Worm (Caenorhabditis elegans) whole organism, L4 larva: ENCODE measurements around the gene C05E4.7.
A peak's percentile ranks its signal among the peaks of the same experiment; 100 is the strongest.

ENCODE experiments used
- F37D6.2 ChIP-seq: sonication (generic microtip); optimal IDR thresholded peaks from 2 replicates; lab custom pipeline; 2016; ENCODE audit warnings: mild to moderate bottlenecking, missing genetic modification characterization, missing compliant biosample characterization
- F49E8.2 ChIP-seq: sonication (generic microtip); optimal IDR thresholded peaks from 2 replicates; lab custom pipeline; 2016; ENCODE audit warnings: missing compliant biosample characterization, mild to moderate bottlenecking, missing genetic modification characterization, borderline replicate concordance
- T20F7.1 ChIP-seq: fragments of 200-800 bp; sonication (Bioruptor generic); optimal IDR thresholded peaks from 2 replicates; lab custom pipeline; 2018; ENCODE audit warnings: mild to moderate bottlenecking, missing genetic modification characterization, missing compliant biosample characterization
- Y105C5A.15 ChIP-seq: fragments of 200-800 bp; sonication (Bioruptor generic); IDR thresholded peaks from 2 replicates; pipeline ENCODE4 v1.3.6; 2022; ENCODE audit warnings: missing genetic modification characterization, missing compliant biosample characterization
- Y48G9A.11 ChIP-seq: fragments of 200-800 bp; sonication (Bioruptor generic); IDR thresholded peaks from 2 replicates; pipeline ENCODE4 v1.3.6; 2022; ENCODE audit warnings: missing genetic modification reagents, missing genetic modification characterization, missing compliant biosample characterization
- Y5F2A.4 ChIP-seq: fragments of 200-800 bp; sonication (Bioruptor generic); optimal IDR thresholded peaks from 2 replicates; lab custom pipeline; 2018; ENCODE audit warnings: mild to moderate bottlenecking, missing genetic modification characterization, missing compliant biosample characterization
- Y75B8A.6 ChIP-seq: fragments of 200-800 bp; sonication (Bioruptor generic); IDR thresholded peaks from 2 replicates; pipeline ENCODE4 v1.3.6; 2022; ENCODE audit warnings: missing genetic modification reagents, missing genetic modification characterization, missing compliant biosample characterization
- ZK546.5 ChIP-seq, 2 experiments: sonication (generic microtip); optimal IDR thresholded peaks; 2 replicates each; lab custom pipeline; 2017; ENCODE audit warnings: missing biosample characterization in 2 of 2, missing genetic modification characterization in 2 of 2
- aha-1 ChIP-seq: fragments of 150-350 bp; peaks from one replicate; lab custom pipeline; 2014; ENCODE audit warnings: missing biosample characterization, missing genetic modification characterization
- ceh-20 ChIP-seq: fragments of 200-800 bp; sonication (Bioruptor generic); IDR thresholded peaks from 2 replicates; pipeline ENCODE4 v1.3.6; 2022; ENCODE audit warnings: missing genetic modification reagents, missing genetic modification characterization, missing compliant biosample characterization
- ceh-44 ChIP-seq: fragments of 200-800 bp; sonication (Bioruptor generic); IDR thresholded peaks from 2 replicates; pipeline ENCODE4 v1.3.6; 2022; ENCODE audit warnings: missing genetic modification reagents, missing genetic modification characterization, missing compliant biosample characterization
- ceh-62 ChIP-seq: sonication (generic microtip); optimal IDR thresholded peaks from 2 replicates; lab custom pipeline; 2017; ENCODE audit warnings: missing biosample characterization, missing genetic modification characterization
- cey-2 ChIP-seq: sonication (generic microtip); optimal IDR thresholded peaks from 3 replicates; lab custom pipeline; 2017; ENCODE audit warnings: missing genetic modification characterization, mild to moderate bottlenecking, missing compliant biosample characterization, antibody characterized with exemption, borderline replicate concordance; ENCODE audit not compliant: insufficient read depth
- ctbp-1 ChIP-seq: fragments of 200-800 bp; sonication (Bioruptor generic); IDR thresholded peaks from 2 replicates; pipeline ENCODE4 v1.3.6; 2022; ENCODE audit warnings: missing genetic modification reagents, missing genetic modification characterization, missing compliant biosample characterization
- daf-12 ChIP-seq: fragments of 150-350 bp; optimal IDR thresholded peaks from 2 replicates; lab custom pipeline; 2014; ENCODE audit warnings: missing biosample characterization, missing genetic modification reagents, missing genetic modification characterization
- daf-16 ChIP-seq, 3 experiments: sonication (generic microtip); optimal IDR thresholded peaks; 2 replicates each; lab custom pipeline; 2016 to 2017; ENCODE audit warnings: missing genetic modification characterization in 3 of 3, missing genetic modification reagents in 3 of 3, mild to moderate bottlenecking in 2 of 3, missing compliant biosample characterization in 2 of 3, missing biosample characterization in 1 of 3, moderate library complexity in 1 of 3
- dmd-9 ChIP-seq: fragments of 200-800 bp; sonication (Bioruptor generic); IDR thresholded peaks from 2 replicates; pipeline ENCODE4 v1.3.6; 2022; ENCODE audit warnings: missing genetic modification reagents, missing genetic modification characterization, missing compliant biosample characterization
- duxl-1 ChIP-seq: sonication (generic microtip); optimal IDR thresholded peaks from 2 replicates; lab custom pipeline; 2016; ENCODE audit warnings: mild to moderate bottlenecking, missing genetic modification characterization, moderate library complexity, missing compliant biosample characterization; ENCODE audit not compliant: poor library complexity
- dve-1 ChIP-seq: sonication (generic microtip); optimal IDR thresholded peaks from 2 replicates; lab custom pipeline; 2017; ENCODE audit warnings: antibody characterized with exemption, mild to moderate bottlenecking, missing genetic modification characterization, missing compliant biosample characterization; ENCODE audit not compliant: insufficient read depth
- egl-27 ChIP-seq: sonication (generic microtip); optimal IDR thresholded peaks from 3 replicates; lab custom pipeline; 2017; ENCODE audit warnings: missing biosample characterization, missing genetic modification reagents, missing genetic modification characterization
- egl-43 ChIP-seq: fragments of 200-800 bp; sonication (Bioruptor generic); IDR thresholded peaks from 2 replicates; pipeline ENCODE4 v1.3.6; 2022; ENCODE audit warnings: missing genetic modification reagents, missing genetic modification characterization, missing compliant biosample characterization
- fos-1 ChIP-seq: fragments of 150-350 bp; optimal IDR thresholded peaks from 2 replicates; lab custom pipeline; 2014; ENCODE audit warnings: missing biosample characterization, missing genetic modification characterization
- hmg-1.1 ChIP-seq: fragments of 200-800 bp; sonication (Bioruptor generic); IDR thresholded peaks from 2 replicates; pipeline ENCODE4 v1.3.6; 2022; ENCODE audit warnings: missing genetic modification reagents, missing genetic modification characterization, missing compliant biosample characterization
- lim-7 ChIP-seq: fragments of 200-800 bp; sonication (Bioruptor generic); IDR thresholded peaks from 2 replicates; pipeline ENCODE4 v1.3.6; 2022; ENCODE audit warnings: missing genetic modification characterization, missing compliant biosample characterization
- lin-15B ChIP-seq: fragments of 150-350 bp; sonication (generic microtip); optimal IDR thresholded peaks from 3 replicates; lab custom pipeline; 2014; ENCODE audit warnings: missing biosample characterization, missing genetic modification characterization
- lin-38 ChIP-seq: fragments of 200-800 bp; sonication (Bioruptor generic); IDR thresholded peaks from 2 replicates; pipeline ENCODE4 v1.3.6; 2022; ENCODE audit warnings: missing genetic modification reagents, missing genetic modification characterization, missing compliant biosample characterization
- lin-39 ChIP-seq: fragments of 150-350 bp; optimal IDR thresholded peaks from 2 replicates; lab custom pipeline; 2014; ENCODE audit warnings: missing biosample characterization, missing genetic modification reagents, missing genetic modification characterization
- lsy-2 ChIP-seq, 2 experiments: fragments of 150-350 bp in 1 of 2; sonication (generic microtip) in 1 of 2; optimal IDR thresholded peaks; 2 replicates each; lab custom pipeline; 2014 to 2017; ENCODE audit warnings: missing biosample characterization in 2 of 2, missing genetic modification characterization in 2 of 2
- mdl-1 ChIP-seq, 2 experiments: fragments of 150-350 bp in 1 of 2; sonication (generic microtip) in 1 of 2; optimal IDR thresholded peaks; 2 replicates each; lab custom pipeline; 2014 to 2017; ENCODE audit warnings: missing biosample characterization in 2 of 2, missing genetic modification characterization in 2 of 2
- mes-2 ChIP-seq: sonication (generic microtip); optimal IDR thresholded peaks from 2 replicates; lab custom pipeline; 2016; ENCODE audit warnings: missing genotype, mild to moderate bottlenecking, missing genetic modification characterization, missing compliant biosample characterization; ENCODE audit not compliant: poor library complexity, severe bottlenecking
- mxl-3 ChIP-seq: fragments of 200-800 bp; sonication (Bioruptor generic); optimal IDR thresholded peaks from 2 replicates; lab custom pipeline; 2018; ENCODE audit warnings: mild to moderate bottlenecking, missing genetic modification characterization, missing compliant biosample characterization
- nhr-111 ChIP-seq: fragments of 200-800 bp; sonication (Bioruptor generic); optimal IDR thresholded peaks from 2 replicates; lab custom pipeline; 2018; ENCODE audit warnings: mild to moderate bottlenecking, missing genetic modification characterization, missing compliant biosample characterization
- nhr-41 ChIP-seq: fragments of 200-800 bp; sonication (Bioruptor generic); IDR thresholded peaks from 2 replicates; pipeline ENCODE4 v1.3.6; 2022; ENCODE audit warnings: missing genetic modification reagents, missing genetic modification characterization, missing compliant biosample characterization
- nhr-42 ChIP-seq: fragments of 200-800 bp; sonication (Bioruptor generic); IDR thresholded peaks from 2 replicates; pipeline ENCODE4 v1.3.6; 2022; ENCODE audit warnings: missing genetic modification characterization, missing compliant biosample characterization
- nhr-6 ChIP-seq: fragments of 150-350 bp; optimal IDR thresholded peaks from 2 replicates; lab custom pipeline; 2014; ENCODE audit warnings: missing biosample characterization, missing genetic modification characterization
- nhr-76 ChIP-seq: fragments of 150-350 bp; optimal IDR thresholded peaks from 2 replicates; lab custom pipeline; 2014; ENCODE audit warnings: missing biosample characterization, missing genetic modification characterization
- nhr-77 ChIP-seq: fragments of 150-350 bp; optimal IDR thresholded peaks from 2 replicates; lab custom pipeline; 2014; ENCODE audit warnings: missing biosample characterization, missing genetic modification characterization
- pha-4 ChIP-seq, 2 experiments: fragments of 150-350 bp in 1 of 2; fragments of 200-800 bp in 1 of 2; sonication (Bioruptor generic) in 1 of 2; IDR thresholded peaks in 1 of 2; optimal IDR thresholded peaks in 1 of 2; 2 replicates each; pipeline versions ENCODE4 v1.3.6 to Lab custom; 2014 to 2022; ENCODE audit warnings: missing genetic modification characterization in 2 of 2, missing genetic modification reagents in 2 of 2, missing biosample characterization in 1 of 2, missing compliant biosample characterization in 1 of 2
- php-3 ChIP-seq: fragments of 200-800 bp; sonication (Bioruptor generic); IDR thresholded peaks from 2 replicates; pipeline ENCODE4 v1.3.6; 2022; ENCODE audit warnings: missing genetic modification reagents, missing genetic modification characterization, missing compliant biosample characterization
- pqm-1 ChIP-seq: sonication (generic microtip); optimal IDR thresholded peaks from 2 replicates; lab custom pipeline; 2017; ENCODE audit warnings: missing biosample characterization, missing genetic modification characterization
- rbr-2 ChIP-seq: sonication (generic microtip); optimal IDR thresholded peaks from 2 replicates; lab custom pipeline; 2016; ENCODE audit warnings: missing genotype, missing genetic modification characterization, missing compliant biosample characterization
- sdz-12 ChIP-seq: fragments of 200-800 bp; sonication (Bioruptor generic); optimal IDR thresholded peaks from 2 replicates; lab custom pipeline; 2018; ENCODE audit warnings: mild to moderate bottlenecking, missing genetic modification characterization, missing compliant biosample characterization
- skn-1 ChIP-seq: fragments of 150-350 bp; optimal IDR thresholded peaks from 2 replicates; lab custom pipeline; 2014; ENCODE audit warnings: missing biosample characterization, missing genetic modification characterization
- spr-1 ChIP-seq: sonication (generic microtip); optimal IDR thresholded peaks from 2 replicates; lab custom pipeline; 2016; ENCODE audit warnings: mild to moderate bottlenecking, missing genetic modification characterization, missing compliant biosample characterization
- unc-62 ChIP-seq, 3 experiments: fragments of 150-350 bp in 1 of 3; sonication (generic microtip); optimal IDR thresholded peaks in 2 of 3; peaks in 1 of 3; 1 replicate in 1 of 3; 2 replicates in 2 of 3; lab custom pipeline; 2014 to 2017; ENCODE audit warnings: missing biosample characterization in 3 of 3, missing genetic modification characterization in 3 of 3, missing genetic modification reagents in 3 of 3, missing genotype in 1 of 3
- vab-7 ChIP-seq: fragments of 200-800 bp; sonication (Bioruptor generic); IDR thresholded peaks from 2 replicates; pipeline ENCODE4 v1.3.6; 2022; ENCODE audit warnings: missing genetic modification reagents, missing genetic modification characterization, missing compliant biosample characterization
- zfp-2 ChIP-seq: sonication (generic microtip); optimal IDR thresholded peaks from 2 replicates; lab custom pipeline; 2016; ENCODE audit warnings: mild to moderate bottlenecking, missing genetic modification characterization, missing compliant biosample characterization
- zip-2 ChIP-seq: fragments of 150-350 bp; optimal IDR thresholded peaks from 2 replicates; lab custom pipeline; 2014; ENCODE audit warnings: missing biosample characterization, missing genetic modification characterization
- ztf-11 ChIP-seq: fragments of 150-350 bp; optimal IDR thresholded peaks from 2 replicates; lab custom pipeline; 2014; ENCODE audit warnings: missing biosample characterization, missing genetic modification characterization
- ztf-7 ChIP-seq: fragments of 150-350 bp; optimal IDR thresholded peaks from 2 replicates; lab custom pipeline; 2014; ENCODE audit warnings: missing biosample characterization, missing genetic modification characterization

C05E4.7 gene

ce11 chrV:773256-773655 is 31.3 kb downstream of the C05E4.7 start, which contains the start of gene sti-1 (continued):
- no peak for TF ChIP-seq dmd-9 (GFP tag; lab: Robert Waterston, UW)
- TF ChIP-seq ctbp-1 (GFP tag; lab: Robert Waterston, UW): no peak
- no peak for TF ChIP-seq Y75B8A.6 (GFP tag; lab: Robert Waterston, UW)
- no peak for TF ChIP-seq daf-16 (GFP tag; optimal IDR thresholded peaks at IDR 0.05; lab: Kevin White, UChicago)
- TF ChIP-seq daf-16 (tag; optimal IDR thresholded peaks at IDR 0.05; lab: Kevin White, UChicago): peak; percentile 20
- TF ChIP-seq lim-7: no peak
- TF ChIP-seq lin-15B (tag; lab: Kevin White, UChicago): peak; percentile 51
- TF ChIP-seq pha-4 (GFP tag; IDR thresholded peaks at IDR 0.05; lab: Robert Waterston, UW): peak; percentile 63; the same call in 1 of the 2 replicates
- TF ChIP-seq pha-4 (tag; optimal IDR thresholded peaks at IDR 0.05; lab: Kevin White, UChicago): peak; percentile 52
- no peak for TF ChIP-seq ceh-62
- no peak for TF ChIP-seq ztf-11 (tag; lab: Kevin White, UChicago)
- TF ChIP-seq egl-43: no peak
- TF ChIP-seq lsy-2 (tag; optimal IDR thresholded peaks at IDR 0.05; lab: Kevin White, UChicago): peak in 1 of 2 experiments; percentile 90
- TF ChIP-seq ceh-44 (GFP tag; lab: Robert Waterston, UW): no peak
- no peak for TF ChIP-seq sdz-12 (GFP tag; lab: Kevin White, UChicago)
- TF ChIP-seq aha-1 (tag; lab: Kevin White, UChicago): peak; percentile 88
- TF ChIP-seq fos-1 (tag; lab: Kevin White, UChicago): no peak
- TF ChIP-seq nhr-6: peak; percentile 67
- peak in 1 of 2 experiments; percentile 54 for TF ChIP-seq mdl-1 (tag; optimal IDR thresholded peaks at IDR 0.05; lab: Kevin White, UChicago)
- peak; percentile 26 for TF ChIP-seq F49E8.2 (tag; lab: Kevin White, UChicago)
- TF ChIP-seq lin-39 (tag; lab: Kevin White, UChicago): no peak
- no peak for TF ChIP-seq php-3 (GFP tag; lab: Robert Waterston, UW)
- no peak for TF ChIP-seq nhr-41 (GFP tag; lab: Robert Waterston, UW)
- peak; percentile 69; the same call in 1 of the 2 replicates for TF ChIP-seq nhr-42
- TF ChIP-seq egl-27: no peak
- TF ChIP-seq rbr-2 (tag; lab: Kevin White, UChicago): peak; percentile 68
- no peak for TF ChIP-seq cey-2 (tag; lab: Kevin White, UChicago)
- TF ChIP-seq hmg-1.1 (GFP tag; lab: Robert Waterston, UW): peak; percentile 72
- no peak for TF ChIP-seq Y105C5A.15
- TF ChIP-seq ZK546.5 (tag; optimal IDR thresholded peaks at IDR 0.05; lab: Kevin White, UChicago): no peak
- peak; percentile 81 for TF ChIP-seq duxl-1 (tag; lab: Kevin White, UChicago)
- TF ChIP-seq nhr-111 (GFP tag; lab: Kevin White, UChicago): no peak
- no peak for TF ChIP-seq Y5F2A.4
- TF ChIP-seq ceh-20 (GFP tag; lab: Robert Waterston, UW): peak; percentile 55; the same call in 1 of the 2 replicates
- TF ChIP-seq daf-12 (tag; lab: Kevin White, UChicago): no peak
- TF ChIP-seq unc-62 (GFP tag; optimal IDR thresholded peaks at IDR 0.05 in 1 of 2; lab: Kevin White, UChicago): no peak
- no peak for TF ChIP-seq unc-62 (tag; optimal IDR thresholded peaks at IDR 0.05; lab: Kevin White, UChicago)
- TF ChIP-seq vab-7 (GFP tag; lab: Robert Waterston, UW): no peak
- TF ChIP-seq spr-1 (tag; lab: Kevin White, UChicago): peak; percentile 15
- TF ChIP-seq skn-1 (tag; lab: Kevin White, UChicago): no peak
- TF ChIP-seq nhr-77 (tag; lab: Kevin White, UChicago): peak; percentile 95
- TF ChIP-seq lin-38 (GFP tag; lab: Robert Waterston, UW): peak; percentile 98
- no peak for TF ChIP-seq T20F7.1
- TF ChIP-seq mxl-3 (GFP tag; lab: Kevin White, UChicago): no peak
- no peak for TF ChIP-seq zip-2 (tag; lab: Kevin White, UChicago)
- peak; percentile 89 for TF ChIP-seq mes-2 (tag; lab: Kevin White, UChicago)
- TF ChIP-seq pqm-1 (tag; lab: Kevin White, UChicago): no peak
- no peak for TF ChIP-seq zfp-2 (tag; lab: Kevin White, UChicago)
- TF ChIP-seq F37D6.2 (tag; lab: Kevin White, UChicago): peak; percentile 17
- peak; percentile 81 for TF ChIP-seq dve-1 (tag; lab: Kevin White, UChicago)
- no peak for TF ChIP-seq nhr-76 (tag; lab: Kevin White, UChicago)
- peak; percentile 79 for TF ChIP-seq ztf-7 (tag; lab: Kevin White, UChicago)
- TF ChIP-seq Y48G9A.11: no peak
